Fruit fly (Drosophila melanogaster) whole organism, embryonic: ENCODE measurements around the gene pbl.

Experiments used
- Atf-2 ChIP-seq: fragments of 200-800 bp; sonication (Bioruptor generic); optimal IDR thresholded peaks from 2 replicates; lab custom pipeline; 2016; ENCODE audit warnings: missing biosample characterization, missing genetic modification characterization
- B-H2 ChIP-seq: fragments of 200-800 bp; sonication (Bioruptor generic); optimal IDR thresholded peaks from 2 replicates; lab custom pipeline; 2018; ENCODE audit warnings: missing biosample characterization, mild to moderate bottlenecking, missing genetic modification characterization
- CG10321 ChIP-seq: fragments of 200-800 bp; sonication (Bioruptor generic); IDR thresholded peaks from 2 replicates; pipeline ENCODE4 v1.3.6; 2022; ENCODE audit warnings: missing biosample characterization, missing genetic modification characterization
- CG10366 ChIP-seq: fragments of 200-800 bp; sonication (Bioruptor generic); IDR thresholded peaks from 2 replicates; pipeline ENCODE4 v1.3.6; 2022; ENCODE audit warnings: missing biosample characterization, missing genetic modification characterization
- CG11085 ChIP-seq: fragments of 200-800 bp; sonication (Bioruptor generic); IDR thresholded peaks from 2 replicates; pipeline ENCODE4 v1.3.6; 2022; ENCODE audit warnings: missing biosample characterization, missing genetic modification characterization
- CG11456 ChIP-seq: fragments of 200-800 bp; sonication (Bioruptor generic); IDR thresholded peaks from 3 replicates; pipeline ENCODE4 v1.3.6; 2022; ENCODE audit warnings: missing biosample characterization, missing genetic modification characterization
- CG12155 ChIP-seq: fragments of 200-800 bp; sonication (Bioruptor generic); optimal IDR thresholded peaks from 3 replicates; lab custom pipeline; 2016; ENCODE audit warnings: missing biosample characterization, missing genetic modification characterization
- CG14050 ChIP-seq: fragments of 200-800 bp; sonication (Bioruptor generic); IDR thresholded peaks from 3 replicates; pipeline ENCODE4 v1.3.6; 2022; ENCODE audit warnings: missing biosample characterization, missing genetic modification characterization
- CG15514 ChIP-seq: fragments of 200-800 bp; sonication (Bioruptor generic); optimal IDR thresholded peaks from 3 replicates; lab custom pipeline; 2017; ENCODE audit warnings: missing biosample characterization, missing genetic modification characterization, mild to moderate bottlenecking, moderate library complexity, missing genetic modification reagents
- CG17612 ChIP-seq: fragments of 200-800 bp; sonication (Bioruptor generic); IDR thresholded peaks from 2 replicates; pipeline ENCODE4 v1.3.6; 2022; ENCODE audit warnings: missing biosample characterization, missing genetic modification characterization
- CG1792 ChIP-seq: fragments of 200-800 bp; sonication (Bioruptor generic); optimal IDR thresholded peaks from 2 replicates; lab custom pipeline; 2016; ENCODE audit warnings: missing biosample characterization, missing genetic modification characterization
- CG18476 ChIP-seq: fragments of 200-800 bp; sonication (Bioruptor generic); optimal IDR thresholded peaks from 2 replicates; lab custom pipeline; 2016; ENCODE audit warnings: missing biosample characterization, mild to moderate bottlenecking, missing genetic modification characterization
- CG18619 ChIP-seq: fragments of 200-800 bp; sonication (Bioruptor generic); optimal IDR thresholded peaks from 3 replicates; lab custom pipeline; 2017; ENCODE audit warnings: missing biosample characterization, mild to moderate bottlenecking, missing genetic modification characterization
- CG2120 ChIP-seq: fragments of 200-800 bp; sonication (Bioruptor generic); optimal IDR thresholded peaks from 3 replicates; lab custom pipeline; 2016; ENCODE audit warnings: missing biosample characterization, missing genetic modification characterization
- CG2129 ChIP-seq: fragments of 200-800 bp; sonication (Bioruptor generic); IDR thresholded peaks from 2 replicates; pipeline ENCODE4 v1.3.6; 2022; ENCODE audit warnings: missing biosample characterization, missing genetic modification characterization; ENCODE audit not compliant: partially characterized antibody
- CG31388 ChIP-seq: fragments of 200-800 bp; sonication (Bioruptor generic); optimal IDR thresholded peaks from 2 replicates; lab custom pipeline; 2016; ENCODE audit warnings: missing biosample characterization, missing genetic modification characterization
- CG3281 ChIP-seq: fragments of 200-800 bp; sonication (Bioruptor generic); optimal IDR thresholded peaks from 3 replicates; lab custom pipeline; 2017; ENCODE audit warnings: missing biosample characterization, mild to moderate bottlenecking, missing genetic modification characterization
- CG33213 ChIP-seq: fragments of 200-800 bp; sonication (Bioruptor generic); optimal IDR thresholded peaks from 3 replicates; lab custom pipeline; 2016; ENCODE audit warnings: missing biosample characterization, missing genetic modification characterization
- CG34376 ChIP-seq: fragments of 200-800 bp; sonication (Bioruptor generic); optimal IDR thresholded peaks from 2 replicates; lab custom pipeline; 2018; ENCODE audit warnings: missing biosample characterization, mild to moderate bottlenecking, missing genetic modification characterization
- CG4360 ChIP-seq: fragments of 200-800 bp; sonication (Bioruptor generic); IDR thresholded peaks from 2 replicates; pipeline ENCODE4 v1.3.6; 2022; ENCODE audit warnings: missing biosample characterization, missing genetic modification characterization
- CG4820 ChIP-seq: fragments of 200-800 bp; sonication (Bioruptor generic); optimal IDR thresholded peaks from 3 replicates; lab custom pipeline; 2016; ENCODE audit warnings: missing biosample characterization, missing genetic modification characterization
- CG6175 ChIP-seq: fragments of 200-800 bp; sonication (Bioruptor generic); IDR thresholded peaks from 3 replicates; pipeline ENCODE4 v1.3.6; 2022; ENCODE audit warnings: missing biosample characterization, missing genetic modification characterization
- CG6683 ChIP-seq: fragments of 200-800 bp; sonication (Bioruptor generic); optimal IDR thresholded peaks from 2 replicates; lab custom pipeline; 2017; ENCODE audit warnings: missing biosample characterization, mild to moderate bottlenecking, missing genetic modification characterization, missing genetic modification reagents
- CG7745 ChIP-seq: fragments of 200-800 bp; sonication (Bioruptor generic); optimal IDR thresholded peaks from 2 replicates; lab custom pipeline; 2018; ENCODE audit warnings: missing biosample characterization, mild to moderate bottlenecking, missing genetic modification characterization, moderate library complexity
- CG9609 ChIP-seq: fragments of 200-800 bp; sonication (Bioruptor generic); optimal IDR thresholded peaks from 3 replicates; lab custom pipeline; 2016; ENCODE audit warnings: missing biosample characterization, missing genetic modification characterization
- CrebB ChIP-seq: fragments of 200-800 bp; sonication (Bioruptor generic); optimal IDR thresholded peaks from 3 replicates; lab custom pipeline; 2018; ENCODE audit warnings: missing biosample characterization, mild to moderate bottlenecking, missing genetic modification characterization
- D19B ChIP-seq: fragments of 200-800 bp; sonication (Bioruptor generic); optimal IDR thresholded peaks from 2 replicates; lab custom pipeline; 2017; ENCODE audit warnings: missing biosample characterization, mild to moderate bottlenecking, missing genetic modification characterization
- HLH54F ChIP-seq: fragments of 200-800 bp; sonication (Bioruptor generic); optimal IDR thresholded peaks from 3 replicates; lab custom pipeline; 2016; ENCODE audit warnings: missing biosample characterization, missing genetic modification characterization
- HLHmδ ChIP-seq: fragments of 200-800 bp; sonication (Bioruptor generic); optimal IDR thresholded peaks from 2 replicates; lab custom pipeline; 2018; ENCODE audit warnings: missing biosample characterization, mild to moderate bottlenecking, missing genetic modification characterization, moderate library complexity
- Hmx ChIP-seq: fragments of 200-800 bp; sonication (Bioruptor generic); optimal IDR thresholded peaks from 2 replicates; lab custom pipeline; 2016; ENCODE audit warnings: missing biosample characterization, missing genetic modification characterization
- Hr39 ChIP-seq: fragments of >200 bp; optimal IDR thresholded peaks from 2 replicates; lab custom pipeline; 2017
- Lhr ChIP-seq: fragments of 200-800 bp; sonication (Bioruptor generic); optimal IDR thresholded peaks from 3 replicates; lab custom pipeline; 2017; ENCODE audit warnings: mild to moderate bottlenecking, missing biosample characterization, missing genetic modification reagents, missing genetic modification characterization
- MBD-R2 ChIP-seq: fragments of 200-800 bp; sonication (Bioruptor generic); IDR thresholded peaks from 2 replicates; pipeline ENCODE4 v1.3.6; 2022; ENCODE audit warnings: missing biosample characterization, missing genetic modification characterization
- Pdp1 ChIP-seq, 2 experiments: fragments of 200-800 bp; sonication (Bioruptor generic); optimal IDR thresholded peaks; 3 replicates each; lab custom pipeline; 2016; ENCODE audit warnings: missing biosample characterization in 2 of 2, missing genetic modification characterization in 2 of 2, mild to moderate bottlenecking in 1 of 2, moderate library complexity in 1 of 2
- Ptx1 ChIP-seq: fragments of 200-800 bp; sonication (Bioruptor generic); IDR thresholded peaks from 2 replicates; pipeline ENCODE4 v1.3.6; 2022; ENCODE audit warnings: missing biosample characterization, missing genetic modification characterization
- Tbp ChIP-seq: fragments of >200 bp; optimal IDR thresholded peaks from 2 replicates; lab custom pipeline; 2018; ENCODE audit warnings: missing biosample characterization, missing genetic modification characterization
- Usf ChIP-seq: fragments of 200-800 bp; sonication (Bioruptor generic); optimal IDR thresholded peaks from 2 replicates; lab custom pipeline; 2017; ENCODE audit warnings: missing genotype, missing biosample characterization, missing genetic modification characterization
- amos ChIP-seq: fragments of 200-800 bp; sonication (Bioruptor generic); IDR thresholded peaks from 2 replicates; pipeline ENCODE4 v1.3.6; 2022; ENCODE audit warnings: missing biosample characterization, missing genetic modification characterization; ENCODE audit not compliant: partially characterized antibody
- ara ChIP-seq: fragments of 200-800 bp; sonication (Bioruptor generic); IDR thresholded peaks from 2 replicates; pipeline ENCODE4 v1.3.6; 2022; ENCODE audit warnings: missing biosample characterization, missing genetic modification characterization
- bcd ChIP-seq: fragments of 200-800 bp; sonication (Bioruptor generic); optimal IDR thresholded peaks from 2 replicates; lab custom pipeline; 2017; ENCODE audit warnings: missing biosample characterization, mild to moderate bottlenecking, missing genetic modification characterization
- dm ChIP-seq: fragments of 200-800 bp; sonication (Bioruptor generic); optimal IDR thresholded peaks from 3 replicates; lab custom pipeline; 2016; ENCODE audit warnings: missing biosample characterization, missing genetic modification characterization
- ems ChIP-seq: fragments of 200-800 bp; sonication (Bioruptor generic); optimal IDR thresholded peaks from 3 replicates; lab custom pipeline; 2016; ENCODE audit warnings: missing biosample characterization, missing genetic modification characterization
- gcm2 ChIP-seq: fragments of 200-800 bp; sonication (Bioruptor generic); optimal IDR thresholded peaks from 2 replicates; lab custom pipeline; 2016; ENCODE audit warnings: missing biosample characterization, missing genetic modification characterization
- gem ChIP-seq: fragments of 200-800 bp; sonication (Bioruptor generic); optimal IDR thresholded peaks from 2 replicates; lab custom pipeline; 2019; ENCODE audit warnings: missing biosample characterization, mild to moderate bottlenecking, missing genetic modification characterization, moderate library complexity
- ham ChIP-seq: fragments of 200-800 bp; sonication (Bioruptor generic); IDR thresholded peaks from 2 replicates; pipeline ENCODE4 v1.3.6; 2022; ENCODE audit warnings: missing biosample characterization, missing genetic modification characterization
- ind ChIP-seq: fragments of 200-800 bp; sonication (Bioruptor generic); optimal IDR thresholded peaks from 3 replicates; lab custom pipeline; 2016; ENCODE audit warnings: missing biosample characterization, missing genetic modification characterization
- lab ChIP-seq: fragments of 200-800 bp; sonication (Bioruptor generic); optimal IDR thresholded peaks from 3 replicates; lab custom pipeline; 2017; ENCODE audit warnings: missing biosample characterization, missing genetic modification characterization, mild to moderate bottlenecking, moderate library complexity, missing genetic modification reagents
- lbe ChIP-seq: fragments of 200-800 bp; sonication (Bioruptor generic); optimal IDR thresholded peaks from 2 replicates; lab custom pipeline; 2016; ENCODE audit warnings: missing biosample characterization, mild to moderate bottlenecking, missing genetic modification characterization
- lola ChIP-seq, 3 experiments: fragments of >200 bp in 2 of 3; fragments of 200-800 bp in 1 of 3; sonication (Bioruptor generic) in 1 of 3; optimal IDR thresholded peaks; 2 replicates each; lab custom pipeline; 2017 to 2019; ENCODE audit warnings: missing biosample characterization in 3 of 3, missing genetic modification characterization in 3 of 3, mild to moderate bottlenecking in 1 of 3, moderate library complexity in 1 of 3
- peb ChIP-seq: fragments of 200-800 bp; sonication (Bioruptor generic); IDR thresholded peaks from 2 replicates; pipeline ENCODE4 v1.3.6; 2022; ENCODE audit warnings: missing biosample characterization, missing genetic modification characterization
- slp2 ChIP-seq: fragments of 200-800 bp; sonication (Bioruptor generic); optimal IDR thresholded peaks from 2 replicates; lab custom pipeline; 2016; ENCODE audit warnings: missing biosample characterization, missing genetic modification characterization
- tio ChIP-seq: fragments of 200-800 bp; sonication (Bioruptor generic); optimal IDR thresholded peaks from 2 replicates; lab custom pipeline; 2017; ENCODE audit warnings: missing biosample characterization, missing genetic modification characterization, inconsistent platforms
- usp ChIP-seq: fragments of >200 bp; optimal IDR thresholded peaks from 2 replicates; lab custom pipeline; 2017; ENCODE audit warnings: missing biosample characterization, missing genetic modification characterization

The pbl gene

dm6 chr3L:7947880-7948286 lies 36.1 kb upstream of the pbl start, which contains the start of gene exex (continued):
- TF ChIP-seq CG18619 (GFP tag; lab: Kevin White, UChicago) = no peak
- TF ChIP-seq CG34376 (GFP tag; lab: Kevin White, UChicago) = peak; percentile 30
- no peak for TF ChIP-seq Atf-2 (GFP tag; lab: Kevin White, UChicago)
- TF ChIP-seq CG6175 (GFP tag; lab: Robert Waterston, UW) = no peak
- TF ChIP-seq tio (GFP tag; lab: Kevin White, UChicago) = no peak
- no peak for TF ChIP-seq CG17612 (GFP tag; lab: Robert Waterston, UW)
- TF ChIP-seq CG11085 = no peak
- no peak for TF ChIP-seq Hmx (GFP tag; lab: Kevin White, UChicago)
- TF ChIP-seq B-H2 = no peak
- no peak for TF ChIP-seq CG14050 (GFP tag; lab: Robert Waterston, UW)
- TF ChIP-seq MBD-R2 (GFP tag; lab: Robert Waterston, UW) = no peak
- TF ChIP-seq HLH54F (GFP tag; lab: Kevin White, UChicago) = no peak
- no peak for TF ChIP-seq ems (GFP tag; lab: Kevin White, UChicago)
- TF ChIP-seq gcm2 (GFP tag; lab: Kevin White, UChicago) = no peak
- peak; percentile 18 for TF ChIP-seq lab (GFP tag; lab: Kevin White, UChicago)
- TF ChIP-seq usp (GFP tag; lab: Kevin White, UChicago) = no peak
- TF ChIP-seq CG11456 (GFP tag; lab: Robert Waterston, UW) = no peak
- TF ChIP-seq ham = no peak
- no peak for TF ChIP-seq Hr39 (lab: Kevin White, UChicago)
- no peak for TF ChIP-seq CG3281 (GFP tag; lab: Kevin White, UChicago)
- TF ChIP-seq Pdp1 (GFP tag; optimal IDR thresholded peaks at IDR 0.05; lab: Kevin White, UChicago) = peak in 1 of 2 experiments; percentile 68
- TF ChIP-seq Tbp (GFP tag; lab: Kevin White, UChicago) = no peak
- no peak for TF ChIP-seq CG9609 (GFP tag; lab: Kevin White, UChicago)
- no peak for TF ChIP-seq CG7745 (tag; lab: Kevin White, UChicago)
- TF ChIP-seq CG18476 (GFP tag; lab: Kevin White, UChicago) = no peak
- TF ChIP-seq amos = peak; percentile 17; the same call in 1 of the 2 replicates
- TF ChIP-seq lbe (GFP tag; lab: Kevin White, UChicago) = no peak
- peak; percentile 1 for TF ChIP-seq CG33213 (GFP tag; lab: Kevin White, UChicago)
- TF ChIP-seq CG12155 = no peak
- no peak for TF ChIP-seq Lhr
- TF ChIP-seq lola (GFP tag; optimal IDR thresholded peaks at IDR 0.05; lab: Kevin White, UChicago) = no peak
- no peak for TF ChIP-seq ind (GFP tag; lab: Kevin White, UChicago)
- no peak for TF ChIP-seq CG31388
- no peak for TF ChIP-seq CrebB (tag; lab: Kevin White, UChicago)
- TF ChIP-seq CG6683 (GFP tag; lab: Kevin White, UChicago) = no peak
- TF ChIP-seq Ptx1 (GFP tag; lab: Robert Waterston, UW) = no peak
- no peak for TF ChIP-seq gem (tag; lab: Kevin White, UChicago)
- peak; percentile 92 for TF ChIP-seq CG10321 (GFP tag; lab: Robert Waterston, UW)
- TF ChIP-seq slp2 (GFP tag; lab: Kevin White, UChicago) = no peak
- TF ChIP-seq CG10366 (GFP tag; lab: Robert Waterston, UW) = no peak
- TF ChIP-seq HLHmδ = peak; percentile 36
- TF ChIP-seq CG4360 (GFP tag; lab: Robert Waterston, UW) = no peak
- no peak for TF ChIP-seq Usf (GFP tag; lab: Kevin White, UChicago)
- TF ChIP-seq CG2129 (GFP tag; lab: Robert Waterston, UW) = no peak
- TF ChIP-seq CG15514 = no peak
- no peak for TF ChIP-seq ara (GFP tag; lab: Robert Waterston, UW)
- no peak for TF ChIP-seq CG1792
- no peak for TF ChIP-seq D19B (GFP tag; lab: Kevin White, UChicago)
- no peak for TF ChIP-seq CG4820 (GFP tag; lab: Kevin White, UChicago)
- no peak for TF ChIP-seq CG2120
- TF ChIP-seq bcd (GFP tag; lab: Kevin White, UChicago) = no peak
- no peak for TF ChIP-seq peb (GFP tag; lab: Robert Waterston, UW)
- no peak for TF ChIP-seq dm (GFP tag; lab: Kevin White, UChicago)
